Fruit fly (Drosophila melanogaster): Measurements from ENCODE around the gene mtd.

Gene mtd

dm6 chr3R:5387996-5388395 lies 37.8 kb upstream of the mtd start (continued):
- TF ChIP-seq CG16813 (GFP tag; IDR thresholded peaks at IDR 0.05; ENCODE audit: partially characterized antibody): peak; percentile 12; the same call in 1 of the 3 replicates
- no peak for TF ChIP-seq CG1233 (GFP tag; optimal IDR thresholded peaks at IDR 0.05)
- peak in 1 of 2 experiments; percentile 26 for TF ChIP-seq crp (GFP tag; optimal IDR thresholded peaks at IDR 0.05)
- no peak for TF ChIP-seq wdn (GFP tag; IDR thresholded peaks at IDR 0.05)
- TF ChIP-seq amos (GFP tag; IDR thresholded peaks at IDR 0.05; ENCODE audit: partially characterized antibody): peak; percentile 31; the same call in 1 of the 2 replicates

dm6 chr3R:5387564-5387963 lies 37.3 kb upstream of the mtd start, which contains the start of gene CG14668:
CG14668 (minus strand) TSS chr3R:5387664.
- peak; percentile 20 for TF ChIP-seq sens (GFP tag)
- TF ChIP-seq CG10147 (GFP tag; optimal IDR thresholded peaks at IDR 0.05): no peak
- no peak for TF ChIP-seq CG9437 (GFP tag; optimal IDR thresholded peaks at IDR 0.05)
- no peak for TF ChIP-seq CG12299 (tag; optimal IDR thresholded peaks at IDR 0.05)
- no peak for TF ChIP-seq CG18262 (tag; optimal IDR thresholded peaks at IDR 0.05)

- TF ChIP-seq zen (tag; optimal IDR thresholded peaks at IDR 0.05): no peak
- TF ChIP-seq crp (GFP tag; optimal IDR thresholded peaks at IDR 0.05): no peak
- TF ChIP-seq nmo (GFP tag; optimal IDR thresholded peaks at IDR 0.05): no peak
- TF ChIP-seq ara (GFP tag; IDR thresholded peaks at IDR 0.05): no peak
- no peak for TF ChIP-seq Sry-δ (GFP tag; optimal IDR thresholded peaks at IDR 0.05)
- TF ChIP-seq Jarid2 (GFP tag; optimal IDR thresholded peaks at IDR 0.05): no peak
- no peak for TF ChIP-seq CG34422 (GFP tag; IDR thresholded peaks at IDR 0.05)
- no peak for TF ChIP-seq fru (optimal IDR thresholded peaks at IDR 0.05)
- no peak for TF ChIP-seq Sox100B (GFP tag; optimal IDR thresholded peaks at IDR 0.05)
- TF ChIP-seq CG17912 (GFP tag; optimal IDR thresholded peaks at IDR 0.05): no peak
- no peak for TF ChIP-seq sqz (GFP tag; optimal IDR thresholded peaks at IDR 0.05)
- TF ChIP-seq crc (GFP tag; optimal IDR thresholded peaks at IDR 0.05): no peak
- 0 out of 3 replicates have a peak, but pooled peaks have one; percentile 15 for TF ChIP-seq zen2 (GFP tag; IDR thresholded peaks at IDR 0.05; ENCODE audit: partially characterized antibody)
- TF ChIP-seq CG8290 (GFP tag; optimal IDR thresholded peaks at IDR 0.05): no peak
- no peak for TF ChIP-seq CG8290 (tag; optimal IDR thresholded peaks at IDR 0.05)
- no peak for TF ChIP-seq vfl (GFP tag; optimal IDR thresholded peaks at IDR 0.05)
- no peak for TF ChIP-seq Sox102F (GFP tag; optimal IDR thresholded peaks at IDR 0.05)
- no peak for TF ChIP-seq h (optimal IDR thresholded peaks at IDR 0.05)
- no peak for TF ChIP-seq D19A (tag; optimal IDR thresholded peaks at IDR 0.05)
- TF ChIP-seq nom (GFP tag; optimal IDR thresholded peaks at IDR 0.05): peak; percentile 8
- no peak for TF ChIP-seq CG5180 (GFP tag; optimal IDR thresholded peaks at IDR 0.05)
- TF ChIP-seq Rx (GFP tag; IDR thresholded peaks at IDR 0.05): 0 out of 2 replicates have a peak, but pooled peaks have one; percentile 10
- no peak for TF ChIP-seq odd (GFP tag; optimal IDR thresholded peaks at IDR 0.05)
- no peak for TF ChIP-seq CG15269 (tag; optimal IDR thresholded peaks at IDR 0.05)
Measured at dm6 chr3R:5385761-5386160, 35.5 kb upstream of the mtd start.

dm6 chr3R:5376612-5377011 lies 26.4 kb upstream of the mtd start, which contains the start of gene 7B2:
7B2 (plus strand) TSS chr3R:5376780.
- peak; percentile 8 for TF ChIP-seq CG15514 (GFP tag; optimal IDR thresholded peaks at IDR 0.05)
- peak; percentile 16; the same call in 1 of the 2 replicates for TF ChIP-seq CG32767 (GFP tag; IDR thresholded peaks at IDR 0.05)
- no peak for TF ChIP-seq NK7.1 (GFP tag; optimal IDR thresholded peaks at IDR 0.05)
- TF ChIP-seq ewg (GFP tag; optimal IDR thresholded peaks at IDR 0.05): peak; percentile 89
- no peak for TF ChIP-seq schlank (tag; optimal IDR thresholded peaks at IDR 0.05)
- peak; percentile 2 for TF ChIP-seq Dp (GFP tag; optimal IDR thresholded peaks at IDR 0.05)
- TF ChIP-seq scrt (GFP tag; optimal IDR thresholded peaks at IDR 0.05): peak; percentile 98
- no peak for TF ChIP-seq CG8765 (GFP tag; IDR thresholded peaks at IDR 0.05)
- TF ChIP-seq pzg (GFP tag; optimal IDR thresholded peaks at IDR 0.05): peak; percentile 17
- TF ChIP-seq onecut (GFP tag; IDR thresholded peaks at IDR 0.05): peak; percentile 97
- no peak for TF ChIP-seq CG32532 (GFP tag; IDR thresholded peaks at IDR 0.05)
- peak; percentile 16 for TF ChIP-seq MESR4 (GFP tag; optimal IDR thresholded peaks at IDR 0.05)
- peak; percentile 23 for TF ChIP-seq Med (GFP tag)
- peak; percentile 13; the same call in 1 of the 2 replicates for TF ChIP-seq MBD-R2 (GFP tag; IDR thresholded peaks at IDR 0.05)

Data from whole organism, embryonic.